Worm (Caenorhabditis elegans) whole organism, L4/young adult: ENCODE measurements around the gene lgc-24.

Experiments used
- W03F9.2 ChIP-seq: fragments of 150-350 bp; optimal IDR thresholded peaks from 2 replicates; lab custom pipeline; 2014; ENCODE audit warnings: missing biosample characterization, missing genetic modification characterization
- him-1 ChIP-seq: sonication (generic microtip); optimal IDR thresholded peaks from 2 replicates; lab custom pipeline; 2016; ENCODE audit warnings: missing genotype, missing genetic modification reagents, missing genetic modification characterization, missing compliant biosample characterization

ce11 chrX:12093992-12094391 lies 25.6 kb downstream of the lgc-24 start:
- TF ChIP-seq him-1 (tag; lab: Kevin White, UChicago) (no peak), W03F9.2 (tag; lab: Kevin White, UChicago) (no peak)
